Fruit fly (Drosophila melanogaster): Measurements from ENCODE around the gene CG31415.

The CG31415 gene

dm6 chr3R:9725121-9725956, 18.0 kb upstream of the CG31415 start, which contains the start of gene hyd (continued):
- no peak for TF ChIP-seq CG3838 (GFP tag; optimal IDR thresholded peaks at IDR 0.05)
- no peak for TF ChIP-seq fd102C (GFP tag; optimal IDR thresholded peaks at IDR 0.05)
- TF ChIP-seq CG2129 (GFP tag; IDR thresholded peaks at IDR 0.05; ENCODE audit: partially characterized antibody): peak; percentile 77
- no peak for TF ChIP-seq CG31224 (GFP tag; IDR thresholded peaks at IDR 0.05)
- no peak for TF ChIP-seq CG12236 (GFP tag; optimal IDR thresholded peaks at IDR 0.05)
- no peak for TF ChIP-seq dan (GFP tag; IDR thresholded peaks at IDR 0.05)
- no peak for TF ChIP-seq NC2β (GFP tag; optimal IDR thresholded peaks at IDR 0.05)
- no peak for TF ChIP-seq ind (GFP tag; optimal IDR thresholded peaks at IDR 0.05)
- no peak for TF ChIP-seq bab2 (GFP tag; optimal IDR thresholded peaks at IDR 0.05)
- TF ChIP-seq dpn (GFP tag; optimal IDR thresholded peaks at IDR 0.05): no peak
- TF ChIP-seq Side (GFP tag; optimal IDR thresholded peaks at IDR 0.05): no peak
- TF ChIP-seq CG4360 (GFP tag; IDR thresholded peaks at IDR 0.05): no peak
- no peak for TF ChIP-seq slou (GFP tag; optimal IDR thresholded peaks at IDR 0.05)
- peak; percentile 83 for TF ChIP-seq sna (GFP tag; IDR thresholded peaks at IDR 0.05; ENCODE audit: partially characterized antibody)
- no peak for TF ChIP-seq CG10462 (GFP tag; optimal IDR thresholded peaks at IDR 0.05)
- TF ChIP-seq gsb-n (tag; optimal IDR thresholded peaks at IDR 0.05): no peak
- TF ChIP-seq ro (GFP tag; IDR thresholded peaks at IDR 0.05): no peak
- no peak for TF ChIP-seq CG4282 (GFP tag; optimal IDR thresholded peaks at IDR 0.05)
- TF ChIP-seq scrt (GFP tag; optimal IDR thresholded peaks at IDR 0.05): no peak
- no peak for TF ChIP-seq CG18619 (GFP tag; optimal IDR thresholded peaks at IDR 0.05)
- TF ChIP-seq ssp (GFP tag; IDR thresholded peaks at IDR 0.05): no peak
- TF ChIP-seq D19A (tag; optimal IDR thresholded peaks at IDR 0.05): no peak
- TF ChIP-seq sens-2 (GFP tag; IDR thresholded peaks at IDR 0.05): no peak
- no peak for TF ChIP-seq Dfd (GFP tag; optimal IDR thresholded peaks at IDR 0.05)
- TF ChIP-seq da (GFP tag; optimal IDR thresholded peaks at IDR 0.05): no peak
- TF ChIP-seq Ada2b (GFP tag; IDR thresholded peaks at IDR 0.05): no peak
- no peak for TF ChIP-seq CG18476 (GFP tag; optimal IDR thresholded peaks at IDR 0.05)
- TF ChIP-seq CG13424 (tag; optimal IDR thresholded peaks at IDR 0.05): no peak
- TF ChIP-seq chn (GFP tag; optimal IDR thresholded peaks at IDR 0.05): no peak
- no peak for TF ChIP-seq CG17912 (GFP tag; optimal IDR thresholded peaks at IDR 0.05)
- TF ChIP-seq Mrtf (GFP tag; IDR thresholded peaks at IDR 0.05): no peak
- no peak for TF ChIP-seq z (GFP tag; IDR thresholded peaks at IDR 0.05)
- no peak for TF ChIP-seq CG17361 (GFP tag; IDR thresholded peaks at IDR 0.05)
- no peak for TF ChIP-seq Spps (tag; optimal IDR thresholded peaks at IDR 0.05)
- TF ChIP-seq Adf1 (GFP tag; IDR thresholded peaks at IDR 0.05): no peak
- no peak for TF ChIP-seq Awh (GFP tag; IDR thresholded peaks at IDR 0.05)
- no peak for TF ChIP-seq bcd (GFP tag; optimal IDR thresholded peaks at IDR 0.05)
- no peak for TF ChIP-seq CG10959 (GFP tag; IDR thresholded peaks at IDR 0.05)
- TF ChIP-seq esg (GFP tag; conservative IDR thresholded peaks at IDR 0.05): no peak
- no peak for TF ChIP-seq Nf-YC (tag; optimal IDR thresholded peaks at IDR 0.05)
- no peak for TF ChIP-seq sim (GFP tag; IDR thresholded peaks at IDR 0.05)
- TF ChIP-seq CG12391 (tag; optimal IDR thresholded peaks at IDR 0.05): no peak
- TF ChIP-seq oc (tag; optimal IDR thresholded peaks at IDR 0.05): no peak
- TF ChIP-seq CG10209 (GFP tag; optimal IDR thresholded peaks at IDR 0.05): no peak
- TF ChIP-seq Hr78 (GFP tag; optimal IDR thresholded peaks at IDR 0.05): no peak
- TF ChIP-seq CG6272 (GFP tag; IDR thresholded peaks at IDR 0.05): no peak; the same call in none of the 2 replicates
- TF ChIP-seq nerfin-1 (tag; optimal IDR thresholded peaks at IDR 0.05): peak; percentile 89
- no peak for TF ChIP-seq Blimp-1 (GFP tag; optimal IDR thresholded peaks at IDR 0.05)
- no peak for TF ChIP-seq bsh (GFP tag; optimal IDR thresholded peaks at IDR 0.05)
- no peak for TF ChIP-seq CG33213 (GFP tag; optimal IDR thresholded peaks at IDR 0.05)
